Worm (Caenorhabditis elegans) whole organism, young adult: ENCODE results near the gene F08G5.3.

Experiments used
- B0019.2 ChIP-seq: fragments of 200-800 bp; sonication (Bioruptor generic); conservative IDR thresholded peaks from 2 replicates; pipeline ENCODE4 v1.3.6; 2022; ENCODE audit warnings: missing genetic modification reagents, missing genetic modification characterization, missing compliant biosample characterization
- B0035.1 ChIP-seq: sonication (generic microtip); optimal IDR thresholded peaks from 2 replicates; lab custom pipeline; 2016; ENCODE audit warnings: missing genetic modification characterization, mild to moderate bottlenecking, missing compliant biosample characterization, missing genotype, missing genetic modification reagents
- F22D6.2 ChIP-seq: sonication (generic microtip); optimal IDR thresholded peaks from 2 replicates; lab custom pipeline; 2016; ENCODE audit warnings: mild to moderate bottlenecking, missing genetic modification characterization, missing compliant biosample characterization
- F23B12.7 ChIP-seq: sonication (generic microtip); optimal IDR thresholded peaks from 2 replicates; lab custom pipeline; 2017; ENCODE audit warnings: missing genetic modification characterization, mild to moderate bottlenecking, missing compliant biosample characterization, antibody characterized with exemption, moderate library complexity; ENCODE audit not compliant: insufficient read depth
- F39B2.1 ChIP-seq: fragments of 200-800 bp; sonication (Bioruptor generic); IDR thresholded peaks from 2 replicates; pipeline ENCODE4 v1.3.6; 2022; ENCODE audit warnings: missing genetic modification reagents, missing genetic modification characterization, missing compliant biosample characterization
- F49E8.2 ChIP-seq: sonication (generic microtip); optimal IDR thresholded peaks from 3 replicates; lab custom pipeline; 2017; ENCODE audit warnings: missing genetic modification characterization, mild to moderate bottlenecking, missing compliant biosample characterization, antibody characterized with exemption, moderate library complexity; ENCODE audit not compliant: insufficient read depth
- F57C9.4 ChIP-seq: sonication (generic microtip); optimal IDR thresholded peaks from 2 replicates; lab custom pipeline; 2017; ENCODE audit warnings: mild to moderate bottlenecking, missing genetic modification characterization, missing compliant biosample characterization
- K12H6.12 ChIP-seq: fragments of 200-800 bp; sonication (Bioruptor generic); optimal IDR thresholded peaks from 2 replicates; lab custom pipeline; 2018; ENCODE audit warnings: mild to moderate bottlenecking, missing genetic modification characterization, missing compliant biosample characterization
- T07F8.4 ChIP-seq: sonication (generic microtip); optimal IDR thresholded peaks from 2 replicates; lab custom pipeline; 2016; ENCODE audit warnings: mild to moderate bottlenecking, missing genetic modification characterization, moderate library complexity, missing compliant biosample characterization
- Y53G8AR.9 ChIP-seq: fragments of 200-800 bp; sonication (Bioruptor generic); conservative IDR thresholded peaks from 2 replicates; pipeline ENCODE4 v1.3.6; 2022; ENCODE audit warnings: missing genetic modification reagents, missing genetic modification characterization, missing compliant biosample characterization
- Y56A3A.18 ChIP-seq: fragments of 200-800 bp; sonication (Bioruptor generic); IDR thresholded peaks from 2 replicates; pipeline ENCODE4 v1.3.6; 2022; ENCODE audit warnings: missing genetic modification reagents, missing genetic modification characterization, missing compliant biosample characterization
- ZK185.1 ChIP-seq: sonication (generic microtip); optimal IDR thresholded peaks from 2 replicates; lab custom pipeline; 2016; ENCODE audit warnings: mild to moderate bottlenecking, missing genetic modification characterization, missing compliant biosample characterization; ENCODE audit not compliant: poor library complexity, severe bottlenecking
- akir-1 ChIP-seq: fragments of 200-800 bp; sonication (Bioruptor generic); optimal IDR thresholded peaks from 2 replicates; lab custom pipeline; 2018; ENCODE audit warnings: mild to moderate bottlenecking, missing genetic modification characterization, moderate library complexity, missing compliant biosample characterization
- atf-7 ChIP-seq: sonication (generic microtip); optimal IDR thresholded peaks from 2 replicates; lab custom pipeline; 2017; ENCODE audit warnings: mild to moderate bottlenecking, missing genetic modification characterization, missing compliant biosample characterization
- athp-1 ChIP-seq: sonication (generic microtip); optimal IDR thresholded peaks from 2 replicates; lab custom pipeline; 2017; ENCODE audit warnings: mild to moderate bottlenecking, missing genetic modification characterization, missing compliant biosample characterization
- attf-3 ChIP-seq: fragments of 200-800 bp; sonication (Bioruptor generic); conservative IDR thresholded peaks from 2 replicates; pipeline ENCODE4 v1.3.6; 2022; ENCODE audit warnings: missing genetic modification reagents, missing genetic modification characterization, missing compliant biosample characterization
- attf-5 ChIP-seq: fragments of 200-800 bp; sonication (Bioruptor generic); optimal IDR thresholded peaks from 2 replicates; lab custom pipeline; 2018; ENCODE audit warnings: mild to moderate bottlenecking, missing genetic modification characterization, missing compliant biosample characterization
- bed-1 ChIP-seq: fragments of 200-800 bp; sonication (Bioruptor generic); IDR thresholded peaks from 2 replicates; pipeline ENCODE4 v1.3.6; 2022; ENCODE audit warnings: missing genetic modification reagents, missing genetic modification characterization, missing compliant biosample characterization
- cebp-2 ChIP-seq: fragments of 200-800 bp; sonication (Bioruptor generic); IDR thresholded peaks from 2 replicates; pipeline ENCODE4 v1.3.6; 2022; ENCODE audit warnings: missing genetic modification characterization, missing compliant biosample characterization
- ceh-79 ChIP-seq: sonication (generic microtip); optimal IDR thresholded peaks from 2 replicates; lab custom pipeline; 2017; ENCODE audit warnings: mild to moderate bottlenecking, missing genetic modification characterization, missing compliant biosample characterization
- ceh-91 ChIP-seq: fragments of 200-800 bp; sonication (Bioruptor generic); IDR thresholded peaks from 2 replicates; pipeline ENCODE4 v1.3.6; 2022; ENCODE audit warnings: missing genetic modification reagents, missing genetic modification characterization, missing compliant biosample characterization
- die-1 ChIP-seq: sonication (generic microtip); optimal IDR thresholded peaks from 2 replicates; lab custom pipeline; 2016; ENCODE audit warnings: missing genotype, mild to moderate bottlenecking, missing genetic modification characterization, missing compliant biosample characterization
- dpff-1 ChIP-seq: sonication (generic microtip); optimal IDR thresholded peaks from 2 replicates; lab custom pipeline; 2017; ENCODE audit warnings: mild to moderate bottlenecking, missing genetic modification characterization, missing compliant biosample characterization
- egrh-3 ChIP-seq: fragments of 200-800 bp; sonication (Bioruptor generic); IDR thresholded peaks from 2 replicates; pipeline ENCODE4 v1.3.6; 2022; ENCODE audit warnings: missing genetic modification reagents, missing genetic modification characterization, missing compliant biosample characterization
- ekl-4 ChIP-seq: fragments of 200-800 bp; sonication (Bioruptor generic); IDR thresholded peaks from 2 replicates; pipeline ENCODE4 v1.3.6; 2022; ENCODE audit warnings: missing genetic modification reagents, missing genetic modification characterization, missing compliant biosample characterization
- ets-4 ChIP-seq: fragments of 200-800 bp; sonication (Bioruptor generic); optimal IDR thresholded peaks from 2 replicates; lab custom pipeline; 2018; ENCODE audit warnings: mild to moderate bottlenecking, missing genetic modification characterization, missing compliant biosample characterization
- fkh-3 ChIP-seq: sonication (generic microtip); optimal IDR thresholded peaks from 2 replicates; lab custom pipeline; 2016; ENCODE audit warnings: mild to moderate bottlenecking, missing genetic modification characterization, missing compliant biosample characterization
- gei-17 ChIP-seq: fragments of 200-800 bp; sonication (Bioruptor generic); optimal IDR thresholded peaks from 2 replicates; lab custom pipeline; 2018; ENCODE audit warnings: mild to moderate bottlenecking, missing genetic modification characterization, missing compliant biosample characterization
- hmg-1.2 ChIP-seq: fragments of 200-800 bp; sonication (Bioruptor generic); IDR thresholded peaks from 2 replicates; pipeline ENCODE4 v1.3.6; 2022; ENCODE audit warnings: missing genetic modification reagents, missing genetic modification characterization, missing compliant biosample characterization
- hmg-20 ChIP-seq: fragments of 200-800 bp; sonication (Bioruptor generic); IDR thresholded peaks from 2 replicates; pipeline ENCODE4 v1.3.6; 2022; ENCODE audit warnings: missing genetic modification reagents, missing genetic modification characterization, missing compliant biosample characterization
- lag-1 ChIP-seq: fragments of 200-800 bp; sonication (Bioruptor generic); IDR thresholded peaks from 2 replicates; pipeline ENCODE4 v1.3.6; 2022; ENCODE audit warnings: missing genetic modification reagents, missing genetic modification characterization, missing compliant biosample characterization
- let-526 ChIP-seq: fragments of 200-800 bp; sonication (Bioruptor generic); IDR thresholded peaks from 2 replicates; pipeline ENCODE4 v1.3.6; 2022; ENCODE audit warnings: missing genetic modification reagents, missing genetic modification characterization, missing compliant biosample characterization
- lin-26 ChIP-seq: fragments of 200-800 bp; sonication (Bioruptor generic); IDR thresholded peaks from 2 replicates; pipeline ENCODE4 v1.3.6; 2022; ENCODE audit warnings: missing genetic modification reagents, missing genetic modification characterization, missing compliant biosample characterization
- lin-40 ChIP-seq: sonication (generic microtip); optimal IDR thresholded peaks from 2 replicates; lab custom pipeline; 2016; ENCODE audit warnings: missing genetic modification characterization, mild to moderate bottlenecking, missing compliant biosample characterization, missing genotype, missing genetic modification reagents
- lsl-1 ChIP-seq: fragments of 200-800 bp; sonication (Bioruptor generic); optimal IDR thresholded peaks from 2 replicates; lab custom pipeline; 2018; ENCODE audit warnings: mild to moderate bottlenecking, missing genetic modification characterization, moderate library complexity, missing compliant biosample characterization
- mes-4 ChIP-seq: sonication (generic microtip); optimal IDR thresholded peaks from 2 replicates; lab custom pipeline; 2016; ENCODE audit warnings: missing genotype, missing genetic modification characterization, missing compliant biosample characterization
- nfyb-1 ChIP-seq: fragments of 200-800 bp; sonication (Bioruptor generic); IDR thresholded peaks from 2 replicates; pipeline ENCODE4 v1.3.6; 2022; ENCODE audit warnings: missing genetic modification reagents, missing genetic modification characterization, missing compliant biosample characterization
- nhr-120 ChIP-seq: fragments of 200-800 bp; sonication (Bioruptor generic); IDR thresholded peaks from 2 replicates; pipeline ENCODE4 v1.3.6; 2022; ENCODE audit warnings: missing genetic modification characterization, missing compliant biosample characterization
- nhr-90 ChIP-seq: sonication (generic microtip); optimal IDR thresholded peaks from 2 replicates; lab custom pipeline; 2016; ENCODE audit warnings: missing genotype, mild to moderate bottlenecking, missing genetic modification characterization, missing compliant biosample characterization
- pbrm-1 ChIP-seq: fragments of 200-800 bp; sonication (Bioruptor generic); IDR thresholded peaks from 2 replicates; pipeline ENCODE4 v1.3.6; 2022; ENCODE audit warnings: missing genetic modification reagents, missing genetic modification characterization, missing compliant biosample characterization
- snpc-4 ChIP-seq, 5 experiments: fragments of 150-350 bp in 1 of 5; sonication (generic microtip) in 4 of 5; optimal IDR thresholded peaks; 2 replicates each; lab custom pipeline; 2014 to 2018; ENCODE audit warnings: missing genetic modification characterization in 5 of 5, missing biosample characterization in 3 of 5, antibody characterized with exemption in 2 of 5, mild to moderate bottlenecking in 2 of 5, missing compliant biosample characterization in 2 of 5, missing genotype in 2 of 5, moderate library complexity in 2 of 5, missing genetic modification reagents in 1 of 5
- sptf-2 ChIP-seq: fragments of 200-800 bp; sonication (Bioruptor generic); optimal IDR thresholded peaks from 2 replicates; lab custom pipeline; 2018; ENCODE audit warnings: mild to moderate bottlenecking, missing genetic modification characterization, missing compliant biosample characterization
- tbp1 ChIP-seq: fragments of 200-800 bp; sonication (Bioruptor generic); optimal IDR thresholded peaks from 2 replicates; lab custom pipeline; 2018; ENCODE audit warnings: mild to moderate bottlenecking, missing genetic modification characterization, missing compliant biosample characterization
- tlf-1 ChIP-seq: fragments of 200-800 bp; sonication (Bioruptor generic); optimal IDR thresholded peaks from 2 replicates; lab custom pipeline; 2018; ENCODE audit warnings: mild to moderate bottlenecking, missing genetic modification characterization, missing compliant biosample characterization
- unc-130 ChIP-seq: sonication (generic microtip); optimal IDR thresholded peaks from 2 replicates; lab custom pipeline; 2016; ENCODE audit warnings: missing genetic modification reagents, missing genetic modification characterization, missing compliant biosample characterization
- unc-62 ChIP-seq: fragments of 150-350 bp; optimal IDR thresholded peaks from 2 replicates; lab custom pipeline; 2014; ENCODE audit warnings: missing biosample characterization, missing genetic modification reagents, missing genetic modification characterization
- xnd-1 ChIP-seq: sonication (generic microtip); optimal IDR thresholded peaks from 2 replicates; lab custom pipeline; 2016; ENCODE audit warnings: missing genotype, missing genetic modification reagents, missing genetic modification characterization, missing compliant biosample characterization
- zfh-2 ChIP-seq: fragments of 200-800 bp; sonication (Bioruptor generic); conservative IDR thresholded peaks from 2 replicates; pipeline ENCODE4 v1.3.6; 2022; ENCODE audit warnings: missing genetic modification reagents, missing genetic modification characterization, missing compliant biosample characterization
- zim-3 ChIP-seq: sonication (generic microtip); optimal IDR thresholded peaks from 2 replicates; lab custom pipeline; 2017; ENCODE audit warnings: mild to moderate bottlenecking, missing genetic modification characterization, moderate library complexity, missing compliant biosample characterization

F08G5.3 gene

DNA sequence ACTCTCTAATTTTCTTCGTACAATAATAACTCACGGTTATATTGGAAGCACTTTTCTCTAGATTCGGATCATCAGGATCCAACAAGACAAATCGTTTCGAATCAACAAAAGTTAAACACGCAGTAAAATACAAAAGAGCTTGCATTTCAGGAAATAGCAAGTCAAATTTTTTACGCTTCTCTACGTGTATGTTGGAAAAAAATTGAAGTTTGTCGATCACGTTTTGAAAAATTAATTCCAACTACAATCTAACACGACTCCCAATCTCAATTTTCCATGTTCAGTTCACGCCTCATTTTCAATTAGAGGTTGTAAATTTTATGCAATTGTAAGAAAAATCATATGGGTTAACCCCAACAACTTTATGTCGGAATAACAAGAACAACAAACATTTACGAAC lies 27.4 kb downstream of the F08G5.3 start, which contains the start of gene spe-45 (continued):
- TF ChIP-seq lin-40 (tag; lab: Kevin White, UChicago), result no peak
- TF ChIP-seq K12H6.12 (tag; lab: Kevin White, UChicago), result no peak
- no peak for TF ChIP-seq zfh-2 (GFP tag; lab: Robert Waterston, UW)
- no peak for TF ChIP-seq Y56A3A.18 (GFP tag; lab: Robert Waterston, UW)
- no peak for TF ChIP-seq akir-1
- TF ChIP-seq ekl-4, result peak; percentile 78
- peak; percentile 47 for TF ChIP-seq tbp1 (GFP tag; lab: Kevin White, UChicago)
- no peak for TF ChIP-seq B0035.1
- TF ChIP-seq Y53G8AR.9 (GFP tag; lab: Robert Waterston, UW), result peak; percentile 79
- TF ChIP-seq ceh-91, result no peak
- no peak for TF ChIP-seq lag-1 (GFP tag; lab: Robert Waterston, UW)
- no peak for TF ChIP-seq hmg-20 (GFP tag; lab: Robert Waterston, UW)
- no peak for TF ChIP-seq tlf-1 (GFP tag; lab: Kevin White, UChicago)
- peak; percentile 46; the same call in 1 of the 2 replicates for TF ChIP-seq pbrm-1
- TF ChIP-seq zim-3 (tag; lab: Kevin White, UChicago), result no peak
- TF ChIP-seq F22D6.2 (tag; lab: Kevin White, UChicago), result no peak
- no peak for TF ChIP-seq ceh-79 (tag; lab: Kevin White, UChicago)
- TF ChIP-seq B0019.2 (GFP tag; lab: Robert Waterston, UW), result no peak
- TF ChIP-seq lin-26 (GFP tag; lab: Robert Waterston, UW), result peak; percentile 78
- no peak for TF ChIP-seq nhr-120 (GFP tag; lab: Robert Waterston, UW)
- TF ChIP-seq attf-5 (GFP tag; lab: Kevin White, UChicago), result no peak
- TF ChIP-seq dpff-1 (tag; lab: Kevin White, UChicago), result no peak
- no peak for TF ChIP-seq unc-62 (GFP tag; lab: Kevin White, UChicago)
- no peak for TF ChIP-seq nfyb-1 (GFP tag; lab: Robert Waterston, UW)
- TF ChIP-seq xnd-1 (tag; lab: Kevin White, UChicago), result no peak
- no peak for TF ChIP-seq let-526
- TF ChIP-seq snpc-4 (GFP tag; optimal IDR thresholded peaks at IDR 0.05; lab: Kevin White, UChicago), result no peak
- TF ChIP-seq snpc-4 (tag; optimal IDR thresholded peaks at IDR 0.05; lab: Kevin White, UChicago), result peak in 2 of 4 experiments; percentile 15 to 47
- peak; percentile 64 for TF ChIP-seq athp-1
- TF ChIP-seq attf-3 (GFP tag; lab: Robert Waterston, UW), result no peak
- peak; percentile 28 for TF ChIP-seq lsl-1 (GFP tag; lab: Kevin White, UChicago)
- no peak for TF ChIP-seq T07F8.4
- 0 out of 2 replicates have a peak, but pooled peaks have one; percentile 2 for TF ChIP-seq F39B2.1
- TF ChIP-seq fkh-3 (tag; lab: Kevin White, UChicago), result no peak
- no peak for TF ChIP-seq ZK185.1
- no peak for TF ChIP-seq die-1
- no peak for TF ChIP-seq bed-1 (GFP tag; lab: Robert Waterston, UW)
- TF ChIP-seq cebp-2 (GFP tag; lab: Robert Waterston, UW), result peak; percentile 81; the same call in 1 of the 2 replicates
- TF ChIP-seq ets-4 (GFP tag; lab: Kevin White, UChicago), result no peak
- TF ChIP-seq egrh-3 (GFP tag; lab: Robert Waterston, UW), result no peak
- TF ChIP-seq F57C9.4 (tag; lab: Kevin White, UChicago), result no peak
- peak; percentile 71 for TF ChIP-seq F49E8.2 (tag; lab: Kevin White, UChicago)
- TF ChIP-seq unc-130 (GFP tag; lab: Kevin White, UChicago), result peak; percentile 16
- no peak for TF ChIP-seq nhr-90 (tag; lab: Kevin White, UChicago)
- TF ChIP-seq atf-7 (tag; lab: Kevin White, UChicago), result no peak
- TF ChIP-seq hmg-1.2, result no peak
- no peak for TF ChIP-seq F23B12.7 (tag; lab: Kevin White, UChicago)
- TF ChIP-seq gei-17 (GFP tag; lab: Kevin White, UChicago), result no peak
- no peak for TF ChIP-seq sptf-2 (GFP tag; lab: Kevin White, UChicago)
- TF ChIP-seq mes-4 (tag; lab: Kevin White, UChicago), result no peak
